Worm (Caenorhabditis elegans) whole organism, L3 larva: ENCODE measurements around the gene tgn-38.

ENCODE experiments used
- aly-2 ChIP-seq: fragments of 150-350 bp; optimal IDR thresholded peaks from 2 replicates; lab custom pipeline; 2014; ENCODE audit warnings: missing biosample characterization, missing genetic modification characterization
- ceh-82 ChIP-seq: fragments of 150-350 bp; optimal IDR thresholded peaks from 2 replicates; lab custom pipeline; 2014; ENCODE audit warnings: missing biosample characterization, missing genetic modification characterization
- ceh-9 ChIP-seq: sonication (generic microtip); optimal IDR thresholded peaks from 2 replicates; lab custom pipeline; 2018; ENCODE audit warnings: missing biosample characterization, missing genetic modification characterization
- elt-1 ChIP-seq: fragments of 150-350 bp; optimal IDR thresholded peaks from 2 replicates; lab custom pipeline; 2014; ENCODE audit warnings: missing biosample characterization, missing genetic modification characterization
- elt-3 ChIP-seq, 3 experiments: fragments of 150-350 bp in 1 of 3; sonication (generic microtip) in 2 of 3; optimal IDR thresholded peaks; 2 replicates in 2 of 3; 4 replicates in 1 of 3; lab custom pipeline; 2014 to 2017; ENCODE audit warnings: missing biosample characterization in 3 of 3, missing genetic modification characterization in 3 of 3
- fkh-10 ChIP-seq: sonication (generic microtip); optimal IDR thresholded peaks from 2 replicates; lab custom pipeline; 2017; ENCODE audit warnings: missing biosample characterization, missing genetic modification reagents, missing genetic modification characterization
- lin-15B ChIP-seq: fragments of 150-350 bp; optimal IDR thresholded peaks from 2 replicates; lab custom pipeline; 2014; ENCODE audit warnings: missing biosample characterization, missing genetic modification characterization
- lsy-12 ChIP-seq: sonication (generic microtip); optimal IDR thresholded peaks from 2 replicates; lab custom pipeline; 2016; ENCODE audit warnings: mild to moderate bottlenecking, missing genetic modification characterization, missing compliant biosample characterization
- mdl-1 ChIP-seq: fragments of 150-350 bp; optimal IDR thresholded peaks from 2 replicates; lab custom pipeline; 2014; ENCODE audit warnings: missing biosample characterization, missing genetic modification characterization
- nfya-1 ChIP-seq: sonication (generic microtip); optimal IDR thresholded peaks from 2 replicates; lab custom pipeline; 2017; ENCODE audit warnings: missing genetic modification characterization, mild to moderate bottlenecking, missing compliant biosample characterization, antibody characterized with exemption, moderate library complexity; ENCODE audit not compliant: insufficient read depth
- nhr-23 ChIP-seq: fragments of 150-350 bp; optimal IDR thresholded peaks from 2 replicates; lab custom pipeline; 2014; ENCODE audit warnings: missing biosample characterization, missing genetic modification reagents, missing genetic modification characterization
- nhr-43 ChIP-seq: sonication (generic microtip); optimal IDR thresholded peaks from 2 replicates; lab custom pipeline; 2016; ENCODE audit warnings: mild to moderate bottlenecking, missing genetic modification characterization, missing compliant biosample characterization; ENCODE audit not compliant: poor library complexity, severe bottlenecking
- nhr-77 ChIP-seq: fragments of 150-350 bp; optimal IDR thresholded peaks from 2 replicates; lab custom pipeline; 2014; ENCODE audit warnings: missing biosample characterization, missing genetic modification characterization
- sea-2 ChIP-seq: fragments of 150-350 bp; sonication (generic microtip); optimal IDR thresholded peaks from 4 replicates; lab custom pipeline; 2014; ENCODE audit warnings: missing biosample characterization, missing genetic modification reagents, missing genetic modification characterization
- snpc-4 ChIP-seq: fragments of 150-350 bp; optimal IDR thresholded peaks from 2 replicates; lab custom pipeline; 2014; ENCODE audit warnings: missing biosample characterization, missing genetic modification characterization
- zag-1 ChIP-seq: fragments of 150-350 bp; optimal IDR thresholded peaks from 2 replicates; lab custom pipeline; 2014; ENCODE audit warnings: missing biosample characterization, missing genetic modification characterization

tgn-38 gene

DNA sequence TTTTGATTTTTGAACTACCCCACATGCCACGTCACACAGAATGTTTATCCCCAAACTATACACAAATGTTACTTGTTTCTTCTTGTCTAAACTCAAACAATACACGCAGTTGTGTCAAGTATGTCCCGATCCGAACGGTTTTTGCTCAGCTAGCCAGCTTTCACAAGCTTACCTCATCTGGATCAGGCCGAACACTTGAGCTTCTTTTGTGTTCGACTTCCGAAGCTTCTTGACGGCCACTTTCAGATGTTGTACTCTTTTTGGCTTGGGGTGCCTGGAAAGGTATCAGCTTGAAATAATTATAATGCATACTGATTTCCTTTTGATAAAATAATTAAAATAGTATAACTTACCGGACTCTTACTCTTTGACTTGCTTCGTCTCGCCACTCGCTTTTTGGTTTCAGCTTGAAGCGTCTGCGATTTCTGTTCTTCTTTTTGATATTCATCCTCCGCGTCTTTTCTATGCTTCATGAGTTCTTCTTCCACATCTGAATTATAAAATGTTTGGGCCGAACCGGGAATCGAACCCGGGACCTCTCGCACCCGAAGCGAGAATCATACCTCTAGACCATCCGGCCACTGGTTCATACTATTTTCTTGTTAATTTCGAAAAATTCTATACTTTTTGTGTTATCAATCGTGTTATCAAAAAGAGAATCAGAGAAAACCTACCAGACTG, 23.7 kb downstream of the tgn-38 start:
- TF ChIP-seq lsy-12 (tag; lab: Kevin White, UChicago) (no peak), nfya-1 (tag; lab: Kevin White, UChicago) (no peak), aly-2 (tag; lab: Kevin White, UChicago) (no peak), ceh-82 (tag; lab: Kevin White, UChicago) (no peak), nhr-43 (tag; lab: Kevin White, UChicago) (no peak), elt-3 (tag; optimal IDR thresholded peaks at IDR 0.05; lab: Kevin White, UChicago) (no peak), lin-15B (tag; lab: Kevin White, UChicago) (no peak)

DNA sequence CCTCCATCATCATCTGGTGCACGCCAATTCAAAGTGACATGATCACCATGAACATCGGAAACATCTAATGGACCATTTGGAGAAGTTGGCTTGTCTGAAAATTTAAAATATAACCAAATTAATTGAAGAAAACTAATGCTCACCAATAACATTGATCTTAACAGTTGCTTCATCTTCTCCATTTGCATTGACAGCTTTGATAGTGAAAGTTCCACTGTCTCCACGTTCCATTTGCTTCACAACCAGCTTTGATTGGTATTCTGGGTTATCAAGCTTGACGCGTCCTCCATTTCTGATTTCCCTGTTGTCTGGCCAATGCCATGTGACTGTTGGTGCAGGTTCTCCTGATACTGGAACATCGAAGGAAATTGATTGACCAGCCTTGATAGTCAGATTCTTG, 42.6 kb downstream of the tgn-38 start:
- TF ChIP-seq mdl-1 (tag; lab: Kevin White, UChicago) (no peak), snpc-4 (tag; lab: Kevin White, UChicago) (no peak), ceh-9 (no peak), nhr-23 (tag; lab: Kevin White, UChicago) (no peak), nhr-77 (tag; lab: Kevin White, UChicago) (no peak), sea-2 (GFP tag; lab: Kevin White, UChicago) (no peak), nfya-1 (tag; lab: Kevin White, UChicago) (no peak), elt-1 (tag; lab: Kevin White, UChicago) (no peak), zag-1 (tag; lab: Kevin White, UChicago) (no peak), fkh-10 (no peak)
